Worm (Caenorhabditis elegans) whole organism, young adult: ENCODE data around the gene lin-40.
A peak's percentile ranks its signal among the peaks of the same experiment; 100 is the strongest.

ENCODE experiments used
- B0035.1 ChIP-seq: sonication (generic microtip); optimal IDR thresholded peaks from 2 replicates; lab custom pipeline; 2016; ENCODE audit warnings: missing genetic modification characterization, mild to moderate bottlenecking, missing compliant biosample characterization, missing genotype, missing genetic modification reagents
- B0261.1 ChIP-seq: sonication (generic microtip); optimal IDR thresholded peaks from 2 replicates; lab custom pipeline; 2016; ENCODE audit warnings: mild to moderate bottlenecking, missing genetic modification characterization, moderate library complexity, missing compliant biosample characterization
- B0336.3 ChIP-seq: fragments of 200-800 bp; sonication (Bioruptor generic); IDR thresholded peaks from 2 replicates; pipeline ENCODE4 v1.3.6; 2022; ENCODE audit warnings: missing genetic modification characterization, missing compliant biosample characterization
- F23B12.7 ChIP-seq: sonication (generic microtip); optimal IDR thresholded peaks from 2 replicates; lab custom pipeline; 2017; ENCODE audit warnings: missing genetic modification characterization, mild to moderate bottlenecking, missing compliant biosample characterization, antibody characterized with exemption, moderate library complexity; ENCODE audit not compliant: insufficient read depth
- F49E8.2 ChIP-seq: sonication (generic microtip); optimal IDR thresholded peaks from 3 replicates; lab custom pipeline; 2017; ENCODE audit warnings: missing genetic modification characterization, mild to moderate bottlenecking, missing compliant biosample characterization, antibody characterized with exemption, moderate library complexity; ENCODE audit not compliant: insufficient read depth
- Y56A3A.18 ChIP-seq: fragments of 200-800 bp; sonication (Bioruptor generic); IDR thresholded peaks from 2 replicates; pipeline ENCODE4 v1.3.6; 2022; ENCODE audit warnings: missing genetic modification reagents, missing genetic modification characterization, missing compliant biosample characterization
- ama-1 ChIP-seq, 3 experiments: fragments of 150-350 bp in 1 of 3; sonication (generic microtip) in 2 of 3; optimal IDR thresholded peaks; 2 replicates each; lab custom pipeline; 2014 to 2018; ENCODE audit warnings: missing biosample characterization in 2 of 3, missing genetic modification characterization in 2 of 3, missing genetic modification reagents in 2 of 3
- athp-1 ChIP-seq: sonication (generic microtip); optimal IDR thresholded peaks from 2 replicates; lab custom pipeline; 2017; ENCODE audit warnings: mild to moderate bottlenecking, missing genetic modification characterization, missing compliant biosample characterization
- attf-3 ChIP-seq: fragments of 200-800 bp; sonication (Bioruptor generic); conservative IDR thresholded peaks from 2 replicates; pipeline ENCODE4 v1.3.6; 2022; ENCODE audit warnings: missing genetic modification reagents, missing genetic modification characterization, missing compliant biosample characterization
- attf-5 ChIP-seq: fragments of 200-800 bp; sonication (Bioruptor generic); optimal IDR thresholded peaks from 2 replicates; lab custom pipeline; 2018; ENCODE audit warnings: mild to moderate bottlenecking, missing genetic modification characterization, missing compliant biosample characterization
- attf-6 ChIP-seq: fragments of 200-800 bp; sonication (Bioruptor generic); IDR thresholded peaks from 2 replicates; pipeline ENCODE4 v1.3.6; 2022; ENCODE audit warnings: missing genetic modification reagents, missing genetic modification characterization, missing compliant biosample characterization
- cebp-1 ChIP-seq, 2 experiments: fragments of 200-800 bp in 1 of 2; sonication (Bioruptor generic) in 1 of 2; sonication (generic microtip) in 1 of 2; IDR thresholded peaks in 1 of 2; optimal IDR thresholded peaks in 1 of 2; 2 replicates each; pipeline versions ENCODE4 v1.3.6 to Lab custom; 2017 to 2022; ENCODE audit warnings: missing compliant biosample characterization in 2 of 2, missing genetic modification characterization in 2 of 2, mild to moderate bottlenecking in 1 of 2, missing genetic modification reagents in 1 of 2, moderate library complexity in 1 of 2
- ceh-27 ChIP-seq: fragments of 200-800 bp; sonication (Bioruptor generic); optimal IDR thresholded peaks from 2 replicates; lab custom pipeline; 2018; ENCODE audit warnings: mild to moderate bottlenecking, missing genetic modification characterization, moderate library complexity, missing compliant biosample characterization
- dox-1 ChIP-seq: fragments of 200-800 bp; sonication (Bioruptor generic); IDR thresholded peaks from 2 replicates; pipeline ENCODE4 v1.3.6; 2022; ENCODE audit warnings: missing genetic modification reagents, missing genetic modification characterization, missing compliant biosample characterization
- dpl-1 ChIP-seq: fragments of 150-350 bp; optimal IDR thresholded peaks from 2 replicates; lab custom pipeline; 2014; ENCODE audit warnings: missing biosample characterization, missing genetic modification reagents, missing genetic modification characterization
- efl-1 ChIP-seq: fragments of 150-350 bp; optimal IDR thresholded peaks from 2 replicates; lab custom pipeline; 2014; ENCODE audit warnings: missing biosample characterization, missing genetic modification reagents, missing genetic modification characterization
- ekl-4 ChIP-seq: fragments of 200-800 bp; sonication (Bioruptor generic); IDR thresholded peaks from 2 replicates; pipeline ENCODE4 v1.3.6; 2022; ENCODE audit warnings: missing genetic modification reagents, missing genetic modification characterization, missing compliant biosample characterization
- hlh-26 ChIP-seq: fragments of 200-800 bp; sonication (Bioruptor generic); conservative IDR thresholded peaks from 2 replicates; pipeline ENCODE4 v1.3.6; 2022; ENCODE audit warnings: missing genetic modification reagents, missing genetic modification characterization, missing compliant biosample characterization
- hmg-1.2 ChIP-seq: fragments of 200-800 bp; sonication (Bioruptor generic); IDR thresholded peaks from 2 replicates; pipeline ENCODE4 v1.3.6; 2022; ENCODE audit warnings: missing genetic modification reagents, missing genetic modification characterization, missing compliant biosample characterization
- let-526 ChIP-seq: fragments of 200-800 bp; sonication (Bioruptor generic); IDR thresholded peaks from 2 replicates; pipeline ENCODE4 v1.3.6; 2022; ENCODE audit warnings: missing genetic modification reagents, missing genetic modification characterization, missing compliant biosample characterization
- let-607 ChIP-seq, 2 experiments: fragments of 200-800 bp in 1 of 2; sonication (Bioruptor generic) in 1 of 2; sonication (generic microtip) in 1 of 2; optimal IDR thresholded peaks; 2 replicates each; lab custom pipeline; 2016 to 2018; ENCODE audit warnings: mild to moderate bottlenecking in 2 of 2, missing compliant biosample characterization in 2 of 2, missing genetic modification characterization in 2 of 2, moderate library complexity in 2 of 2, missing genotype in 1 of 2
- lin-26 ChIP-seq: fragments of 200-800 bp; sonication (Bioruptor generic); IDR thresholded peaks from 2 replicates; pipeline ENCODE4 v1.3.6; 2022; ENCODE audit warnings: missing genetic modification reagents, missing genetic modification characterization, missing compliant biosample characterization
- lin-35 ChIP-seq, 3 experiments: fragments of 150-350 bp in 2 of 3; sonication (generic microtip) in 1 of 3; optimal IDR thresholded peaks; 2 replicates each; lab custom pipeline; 2014 to 2018; ENCODE audit warnings: missing biosample characterization in 3 of 3, missing genetic modification characterization in 3 of 3, missing genetic modification reagents in 3 of 3
- lin-54 ChIP-seq: fragments of 200-800 bp; sonication (Bioruptor generic); optimal IDR thresholded peaks from 2 replicates; lab custom pipeline; 2018; ENCODE audit warnings: mild to moderate bottlenecking, missing genetic modification characterization, missing compliant biosample characterization
- lsl-1 ChIP-seq: fragments of 200-800 bp; sonication (Bioruptor generic); optimal IDR thresholded peaks from 2 replicates; lab custom pipeline; 2018; ENCODE audit warnings: mild to moderate bottlenecking, missing genetic modification characterization, moderate library complexity, missing compliant biosample characterization
- madf-6 ChIP-seq: fragments of 200-800 bp; sonication (Bioruptor generic); IDR thresholded peaks from 2 replicates; pipeline ENCODE4 v1.3.6; 2022; ENCODE audit warnings: missing genetic modification reagents, missing genetic modification characterization, missing compliant biosample characterization
- madf-8 ChIP-seq: fragments of 200-800 bp; sonication (Bioruptor generic); conservative IDR thresholded peaks from 2 replicates; pipeline ENCODE4 v1.3.6; 2022; ENCODE audit warnings: missing genetic modification reagents, missing genetic modification characterization, missing compliant biosample characterization
- mcd-1 ChIP-seq: fragments of 200-800 bp; sonication (Bioruptor generic); IDR thresholded peaks from 2 replicates; pipeline ENCODE4 v1.3.6; 2022; ENCODE audit warnings: missing genetic modification reagents, missing genetic modification characterization, missing compliant biosample characterization
- nfyb-1 ChIP-seq: fragments of 200-800 bp; sonication (Bioruptor generic); IDR thresholded peaks from 2 replicates; pipeline ENCODE4 v1.3.6; 2022; ENCODE audit warnings: missing genetic modification reagents, missing genetic modification characterization, missing compliant biosample characterization
- nhr-120 ChIP-seq: fragments of 200-800 bp; sonication (Bioruptor generic); IDR thresholded peaks from 2 replicates; pipeline ENCODE4 v1.3.6; 2022; ENCODE audit warnings: missing genetic modification characterization, missing compliant biosample characterization
- pbrm-1 ChIP-seq: fragments of 200-800 bp; sonication (Bioruptor generic); IDR thresholded peaks from 2 replicates; pipeline ENCODE4 v1.3.6; 2022; ENCODE audit warnings: missing genetic modification reagents, missing genetic modification characterization, missing compliant biosample characterization
- pha-4 ChIP-seq: fragments of 150-350 bp; sonication (generic microtip); optimal IDR thresholded peaks from 2 replicates; lab custom pipeline; 2014; ENCODE audit warnings: missing biosample characterization, missing genetic modification reagents, missing genetic modification characterization
- rcor-1 ChIP-seq: fragments of 200-800 bp; sonication (Bioruptor generic); IDR thresholded peaks from 2 replicates; pipeline ENCODE4 v1.3.6; 2022; ENCODE audit warnings: missing genetic modification reagents, missing genetic modification characterization, missing compliant biosample characterization
- snpc-1.1 ChIP-seq: sonication (generic microtip); optimal IDR thresholded peaks from 2 replicates; lab custom pipeline; 2017; ENCODE audit warnings: missing genetic modification characterization, mild to moderate bottlenecking, missing compliant biosample characterization, antibody characterized with exemption, moderate library complexity, missing genotype, missing genetic modification reagents; ENCODE audit not compliant: insufficient read depth
- snpc-1.3 ChIP-seq: sonication (generic microtip); optimal IDR thresholded peaks from 2 replicates; lab custom pipeline; 2017; ENCODE audit warnings: missing genetic modification characterization, mild to moderate bottlenecking, missing compliant biosample characterization, antibody characterized with exemption, moderate library complexity, missing genotype, missing genetic modification reagents; ENCODE audit not compliant: insufficient read depth
- snpc-3.4 ChIP-seq: sonication (generic microtip); optimal IDR thresholded peaks from 2 replicates; lab custom pipeline; 2017; ENCODE audit warnings: missing genetic modification characterization, mild to moderate bottlenecking, missing compliant biosample characterization, antibody characterized with exemption, moderate library complexity, missing genotype, missing genetic modification reagents
- snpc-4 ChIP-seq, 5 experiments: fragments of 150-350 bp in 1 of 5; sonication (generic microtip) in 4 of 5; optimal IDR thresholded peaks; 2 replicates each; lab custom pipeline; 2014 to 2018; ENCODE audit warnings: missing genetic modification characterization in 5 of 5, missing biosample characterization in 3 of 5, antibody characterized with exemption in 2 of 5, mild to moderate bottlenecking in 2 of 5, missing compliant biosample characterization in 2 of 5, missing genotype in 2 of 5, moderate library complexity in 2 of 5, missing genetic modification reagents in 1 of 5
- tlf-1 ChIP-seq: fragments of 200-800 bp; sonication (Bioruptor generic); optimal IDR thresholded peaks from 2 replicates; lab custom pipeline; 2018; ENCODE audit warnings: mild to moderate bottlenecking, missing genetic modification characterization, missing compliant biosample characterization
- unc-130 ChIP-seq: sonication (generic microtip); optimal IDR thresholded peaks from 2 replicates; lab custom pipeline; 2016; ENCODE audit warnings: missing genetic modification reagents, missing genetic modification characterization, missing compliant biosample characterization
- xnd-1 ChIP-seq: sonication (generic microtip); optimal IDR thresholded peaks from 2 replicates; lab custom pipeline; 2016; ENCODE audit warnings: missing genotype, missing genetic modification reagents, missing genetic modification characterization, missing compliant biosample characterization
- zfh-2 ChIP-seq: fragments of 200-800 bp; sonication (Bioruptor generic); conservative IDR thresholded peaks from 2 replicates; pipeline ENCODE4 v1.3.6; 2022; ENCODE audit warnings: missing genetic modification reagents, missing genetic modification characterization, missing compliant biosample characterization

Gene lin-40

ce11 chrV:3756887-3757286 is 52.1 kb downstream of the lin-40 start, which contains the start of gene gid-7:
gid-7 (minus strand) TSS chrV:3757074.
- no peak for TF ChIP-seq ceh-27
- TF ChIP-seq hmg-1.2 = peak; percentile 97
- TF ChIP-seq unc-130 (GFP tag; lab: Kevin White, UChicago) = no peak
- TF ChIP-seq B0035.1 = no peak
- TF ChIP-seq madf-6 (GFP tag; lab: Robert Waterston, UW) = peak; percentile 37; the same call in 1 of the 2 replicates
- TF ChIP-seq hlh-26 (GFP tag; lab: Robert Waterston, UW) = no peak
- TF ChIP-seq snpc-1.3 = peak; percentile 3
- peak; percentile 30; the same call in 1 of the 2 replicates for TF ChIP-seq B0336.3
- TF ChIP-seq xnd-1 (tag; lab: Kevin White, UChicago) = no peak
- TF ChIP-seq cebp-1 (GFP tag; IDR thresholded peaks at IDR 0.05; lab: Robert Waterston, UW) = no peak
- TF ChIP-seq cebp-1 (tag; optimal IDR thresholded peaks at IDR 0.05; lab: Kevin White, UChicago) = peak; percentile 44
- 0 out of 2 replicates have a peak, but pooled peaks have one; percentile 28 for TF ChIP-seq ekl-4 (GFP tag; lab: Robert Waterston, UW)
- no peak for TF ChIP-seq snpc-4 (GFP tag; optimal IDR thresholded peaks at IDR 0.05; lab: Kevin White, UChicago)
- TF ChIP-seq snpc-4 (tag; optimal IDR thresholded peaks at IDR 0.05; lab: Kevin White, UChicago) = peak in 3 of 4 experiments; percentile 25 to 46 (median 41)
- TF ChIP-seq nfyb-1 (GFP tag; lab: Robert Waterston, UW) = 0 out of 2 replicates have a peak, but pooled peaks have one; percentile 36
- 0 out of 2 replicates have a peak, but pooled peaks have one; percentile 24 for TF ChIP-seq lin-26 (GFP tag; lab: Robert Waterston, UW)
- 0 out of 2 replicates have a peak, but pooled peaks have one; percentile 14 for TF ChIP-seq dox-1 (GFP tag; lab: Robert Waterston, UW)
- peak; percentile 61 for TF ChIP-seq F49E8.2 (tag; lab: Kevin White, UChicago)
- TF ChIP-seq ama-1 (optimal IDR thresholded peaks at IDR 0.05; lab: Kevin White, UChicago) = no peak
- peak in 1 of 2 experiments; percentile 48 for TF ChIP-seq ama-1 (GFP tag; optimal IDR thresholded peaks at IDR 0.05; lab: Kevin White, UChicago)
- TF ChIP-seq lin-35 (GFP tag; optimal IDR thresholded peaks at IDR 0.05; lab: Kevin White, UChicago) = peak in 1 of 3 experiments; percentile 9
- no peak for TF ChIP-seq athp-1 (tag; lab: Kevin White, UChicago)
- no peak for TF ChIP-seq rcor-1 (GFP tag; lab: Robert Waterston, UW)
- TF ChIP-seq tlf-1 (GFP tag; lab: Kevin White, UChicago) = peak; percentile 4
- no peak for TF ChIP-seq nhr-120 (GFP tag; lab: Robert Waterston, UW)
- TF ChIP-seq Y56A3A.18 (GFP tag; lab: Robert Waterston, UW) = 0 out of 2 replicates have a peak, but pooled peaks have one; percentile 54
- TF ChIP-seq lin-54 (GFP tag; lab: Kevin White, UChicago) = peak; percentile 6
- TF ChIP-seq attf-3 = peak; percentile 38

ce11 chrV:3759419-3759915 is 54.7 kb downstream of the lin-40 start, which contains the start of gene chk-1:
chk-1 (minus strand) TSS chrV:3759469.
- TF ChIP-seq efl-1 (peak; percentile 80), pbrm-1 (GFP tag; lab: Robert Waterston, UW) (no peak), dpl-1 (peak; percentile 84), attf-6 (no peak), mcd-1 (GFP tag; lab: Robert Waterston, UW) (peak; percentile 22; the same call in 1 of the 2 replicates), B0261.1 (tag; lab: Kevin White, UChicago) (no peak), lin-35 (GFP tag; optimal IDR thresholded peaks at IDR 0.05; lab: Kevin White, UChicago) (peak in 2 of 3 experiments; percentile 32 to 87), lin-54 (GFP tag; lab: Kevin White, UChicago) (peak; percentile 88), snpc-1.1 (tag; lab: Kevin White, UChicago) (peak; percentile 9), madf-6 (GFP tag; lab: Robert Waterston, UW) (peak; percentile 49; the same call in 1 of the 2 replicates), let-526 (GFP tag; lab: Robert Waterston, UW) (no peak), pha-4 (tag; lab: Kevin White, UChicago) (peak; percentile 8), zfh-2 (GFP tag; lab: Robert Waterston, UW) (0 out of 2 replicates have a peak, but pooled peaks have one; percentile 8), snpc-3.4 (tag; lab: Kevin White, UChicago) (peak; percentile 7), attf-5 (peak; percentile 71), attf-3 (peak; percentile 98), let-607 (tag; optimal IDR thresholded peaks at IDR 0.05; lab: Kevin White, UChicago) (no peak), F23B12.7 (peak; percentile 77), lsl-1 (GFP tag; lab: Kevin White, UChicago) (peak; percentile 38), madf-8 (peak; percentile 33; the same call in 1 of the 2 replicates), dox-1 (GFP tag; lab: Robert Waterston, UW) (peak; percentile 48), rcor-1 (GFP tag; lab: Robert Waterston, UW) (0 out of 2 replicates have a peak, but pooled peaks have one; percentile 9)
